Worm (Caenorhabditis elegans): ENCODE measurements around the gene K08A2.2.

Gene K08A2.2

ce11 chrII:2996721-2997120 is 5.3 kb downstream of the K08A2.2 start, which contains the start of gene lido-8:
Gene lido-8 (plus strand): TSS chrII:2997021.
- TF ChIP-seq sem-2 (GFP tag; optimal IDR thresholded peaks at IDR 0.05) = no peak
- TF ChIP-seq zip-8 (tag; optimal IDR thresholded peaks at IDR 0.05) = peak; percentile 64

- TF ChIP-seq bed-3 (GFP tag; optimal IDR thresholded peaks at IDR 0.05) (no peak), zip-8 (tag; optimal IDR thresholded peaks at IDR 0.05) (peak; percentile 100)
Measured at ce11 chrII:2997828-2998441, 6.5 kb downstream of the K08A2.2 start.

ce11 chrII:3000535-3001264 is 9.3 kb downstream of the K08A2.2 start, which contains the start of gene lido-9:
Gene lido-9 (plus strand): TSS chrII:3000768.
- TF ChIP-seq ces-1 (GFP tag; optimal IDR thresholded peaks at IDR 0.05) = no peak
- no peak for TF ChIP-seq pha-4 (tag; optimal IDR thresholded peaks at IDR 0.05)
- no peak for TF ChIP-seq unc-120 (tag; optimal IDR thresholded peaks at IDR 0.05; ENCODE audit: poor library complexity, severe bottlenecking)
- TF ChIP-seq mep-1 (tag; optimal IDR thresholded peaks at IDR 0.05) = no peak
- TF ChIP-seq ceh-83 (GFP tag; optimal IDR thresholded peaks at IDR 0.05) = peak; percentile 19
- TF ChIP-seq cnd-1 (tag; optimal IDR thresholded peaks at IDR 0.05) = peak; percentile 24
- TF ChIP-seq unc-39 (tag; optimal IDR thresholded peaks at IDR 0.05) = no peak
- TF ChIP-seq elt-1 (tag; optimal IDR thresholded peaks at IDR 0.05; ENCODE audit: borderline replicate concordance, insufficient read depth) = no peak
- no peak for TF ChIP-seq blmp-1 (tag; optimal IDR thresholded peaks at IDR 0.05)
- TF ChIP-seq bed-3 (GFP tag; optimal IDR thresholded peaks at IDR 0.05) = no peak
- no peak for TF ChIP-seq zip-8 (tag; optimal IDR thresholded peaks at IDR 0.05)

ce11 chrII:3002211-3002610 is 10.8 kb downstream of the K08A2.2 start, which contains the start of gene lido-10:
Gene lido-10 (plus strand): TSS chrII:3002511.
- TF ChIP-seq sptf-1 (tag; optimal IDR thresholded peaks at IDR 0.05) (no peak), M03D4.4 (tag; optimal IDR thresholded peaks at IDR 0.05) (no peak), nhr-237 (tag; optimal IDR thresholded peaks at IDR 0.05) (no peak), ztf-11 (tag; optimal IDR thresholded peaks at IDR 0.05) (no peak)

- TF ChIP-seq cnd-1 (tag; optimal IDR thresholded peaks at IDR 0.05) = no peak
- TF ChIP-seq nhr-76 (tag; optimal IDR thresholded peaks at IDR 0.05) = no peak
- TF ChIP-seq flh-1 (GFP tag; optimal IDR thresholded peaks at IDR 0.05) = no peak
- TF ChIP-seq unc-39 (tag; optimal IDR thresholded peaks at IDR 0.05) = no peak
- TF ChIP-seq pha-4 (tag; optimal IDR thresholded peaks at IDR 0.05) = no peak
- no peak for TF ChIP-seq nhr-2 (tag; optimal IDR thresholded peaks at IDR 0.05)
- TF ChIP-seq lin-32 (GFP tag; optimal IDR thresholded peaks at IDR 0.05) = no peak
- TF ChIP-seq snpc-4 (tag; optimal IDR thresholded peaks at IDR 0.05) = no peak
- no peak for TF ChIP-seq elt-1 (tag; optimal IDR thresholded peaks at IDR 0.05; ENCODE audit: borderline replicate concordance, insufficient read depth)
- TF ChIP-seq nhr-28 (tag; optimal IDR thresholded peaks at IDR 0.05) = no peak
- no peak for TF ChIP-seq mab-5 (tag; optimal IDR thresholded peaks at IDR 0.05)
- no peak for TF ChIP-seq ceh-39 (tag; optimal IDR thresholded peaks at IDR 0.05)
- no peak for TF ChIP-seq lsy-2 (tag; optimal IDR thresholded peaks at IDR 0.05)
- no peak for TF ChIP-seq mls-2 (tag; optimal IDR thresholded peaks at IDR 0.05)
- TF ChIP-seq M03D4.4 (tag; optimal IDR thresholded peaks at IDR 0.05) = no peak
- no peak for TF ChIP-seq elt-3 (tag; optimal IDR thresholded peaks at IDR 0.05)
- TF ChIP-seq ceh-83 (GFP tag; optimal IDR thresholded peaks at IDR 0.05) = no peak
- TF ChIP-seq mep-1 (tag; optimal IDR thresholded peaks at IDR 0.05) = no peak
- TF ChIP-seq ztf-11 (tag; optimal IDR thresholded peaks at IDR 0.05) = no peak
- TF ChIP-seq ces-1 (GFP tag; optimal IDR thresholded peaks at IDR 0.05) = no peak
Measured at ce11 chrII:3003667-3004066, 12.3 kb downstream of the K08A2.2 start, which contains the start of gene lido-11. Gene lido-11 (plus strand): TSS chrII:3003967.

- TF ChIP-seq bed-3 (GFP tag; optimal IDR thresholded peaks at IDR 0.05) = no peak
- no peak for TF ChIP-seq unc-39 (tag; optimal IDR thresholded peaks at IDR 0.05)
- no peak for TF ChIP-seq ham-2 (GFP tag; optimal IDR thresholded peaks at IDR 0.05)
- TF ChIP-seq snpc-4 (tag; optimal IDR thresholded peaks at IDR 0.05) = no peak
- TF ChIP-seq nhr-12 (tag; optimal IDR thresholded peaks at IDR 0.05) = no peak
- no peak for TF ChIP-seq ceh-39 (tag; optimal IDR thresholded peaks at IDR 0.05)
Measured at ce11 chrII:3005499-3005898, 14.1 kb downstream of the K08A2.2 start, which contains the start of gene lido-12. Gene lido-12 (plus strand): TSS chrII:3005799.

Measured in whole organism, mixed stage, embryonic.